Fruit fly (Drosophila melanogaster) whole organism, embryonic: Measurements from ENCODE around the gene CG7634.

Experiments used
- Abd-B ChIP-seq: fragments of 200-800 bp; sonication (Bioruptor generic); optimal IDR thresholded peaks from 2 replicates; lab custom pipeline; 2018; ENCODE audit warnings: missing biosample characterization, mild to moderate bottlenecking, missing genetic modification characterization, moderate library complexity
- BEAF-32 ChIP-seq: fragments of 200-800 bp; sonication (Bioruptor generic); optimal IDR thresholded peaks from 3 replicates; lab custom pipeline; 2017; ENCODE audit warnings: missing biosample characterization, missing genetic modification characterization, mild to moderate bottlenecking, moderate library complexity, missing genetic modification reagents
- C15 ChIP-seq: fragments of 200-800 bp; sonication (Bioruptor generic); IDR thresholded peaks from 3 replicates; pipeline ENCODE4 v1.3.6; 2022; ENCODE audit warnings: missing biosample characterization, missing genetic modification characterization
- CG10147 ChIP-seq: fragments of 200-800 bp; sonication (Bioruptor generic); optimal IDR thresholded peaks from 2 replicates; lab custom pipeline; 2019; ENCODE audit warnings: missing biosample characterization, mild to moderate bottlenecking, missing genetic modification characterization, moderate library complexity
- CG10462 ChIP-seq: fragments of 200-800 bp; sonication (Bioruptor generic); optimal IDR thresholded peaks from 2 replicates; lab custom pipeline; 2016; ENCODE audit warnings: missing biosample characterization, missing genetic modification characterization
- CG10543 ChIP-seq: fragments of 200-800 bp; sonication (Bioruptor generic); optimal IDR thresholded peaks from 3 replicates; lab custom pipeline; 2017; ENCODE audit warnings: missing biosample characterization, mild to moderate bottlenecking, missing genetic modification characterization, moderate library complexity
- CG10959 ChIP-seq: fragments of 200-800 bp; sonication (Bioruptor generic); IDR thresholded peaks from 2 replicates; pipeline ENCODE4 v1.3.6; 2022; ENCODE audit warnings: missing biosample characterization, missing genetic modification characterization
- CG12942 ChIP-seq: fragments of 200-800 bp; sonication (Bioruptor generic); optimal IDR thresholded peaks from 3 replicates; lab custom pipeline; 2016; ENCODE audit warnings: missing biosample characterization, missing genetic modification characterization
- CG14710 ChIP-seq: fragments of 200-800 bp; sonication (Bioruptor generic); optimal IDR thresholded peaks from 3 replicates; lab custom pipeline; 2019; ENCODE audit warnings: missing biosample characterization, mild to moderate bottlenecking, missing genetic modification characterization, moderate library complexity
- CG14965 ChIP-seq: fragments of 200-800 bp; sonication (Bioruptor generic); optimal IDR thresholded peaks from 2 replicates; lab custom pipeline; 2016; ENCODE audit warnings: missing biosample characterization, missing genetic modification characterization, borderline replicate concordance
- CG1602 ChIP-seq: fragments of 200-800 bp; sonication (Bioruptor generic); optimal IDR thresholded peaks from 3 replicates; lab custom pipeline; 2016; ENCODE audit warnings: missing biosample characterization, missing genetic modification characterization
- CG16813 ChIP-seq: fragments of 200-800 bp; sonication (Bioruptor generic); IDR thresholded peaks from 3 replicates; pipeline ENCODE4 v1.3.6; 2022; ENCODE audit warnings: missing biosample characterization, missing genetic modification characterization; ENCODE audit not compliant: partially characterized antibody
- CG17186 ChIP-seq: fragments of 200-800 bp; sonication (Bioruptor generic); optimal IDR thresholded peaks from 3 replicates; lab custom pipeline; 2017; ENCODE audit warnings: missing biosample characterization, missing genetic modification reagents, missing genetic modification characterization
- CG17359 ChIP-seq: fragments of 200-800 bp; sonication (Bioruptor generic); optimal IDR thresholded peaks from 3 replicates; lab custom pipeline; 2018; ENCODE audit warnings: missing biosample characterization, mild to moderate bottlenecking, missing genetic modification characterization, moderate library complexity
- CG17829 ChIP-seq: fragments of 200-800 bp; optimal IDR thresholded peaks from 2 replicates; lab custom pipeline; 2019; ENCODE audit warnings: missing biosample characterization, mild to moderate bottlenecking, missing genetic modification characterization, moderate library complexity
- CG17912 ChIP-seq: fragments of 200-800 bp; sonication (Bioruptor generic); optimal IDR thresholded peaks from 2 replicates; lab custom pipeline; 2018; ENCODE audit warnings: missing biosample characterization, mild to moderate bottlenecking, missing genetic modification characterization
- CG18011 ChIP-seq: fragments of 200-800 bp; sonication (Bioruptor generic); optimal IDR thresholded peaks from 2 replicates; lab custom pipeline; 2017; ENCODE audit warnings: missing biosample characterization, missing genetic modification characterization, mild to moderate bottlenecking, moderate library complexity, missing genotype
- CG2120 ChIP-seq: fragments of 200-800 bp; sonication (Bioruptor generic); optimal IDR thresholded peaks from 3 replicates; lab custom pipeline; 2016; ENCODE audit warnings: missing biosample characterization, missing genetic modification characterization
- CG2875 ChIP-seq: fragments of 200-800 bp; sonication (Bioruptor generic); optimal IDR thresholded peaks from 2 replicates; lab custom pipeline; 2017; ENCODE audit warnings: missing biosample characterization, mild to moderate bottlenecking, missing genetic modification characterization, missing genetic modification reagents
- CG30020 ChIP-seq: fragments of 200-800 bp; optimal IDR thresholded peaks from 2 replicates; lab custom pipeline; 2019; ENCODE audit warnings: missing biosample characterization, mild to moderate bottlenecking, missing genetic modification characterization, moderate library complexity
- CG3281 ChIP-seq: fragments of 200-800 bp; sonication (Bioruptor generic); optimal IDR thresholded peaks from 3 replicates; lab custom pipeline; 2017; ENCODE audit warnings: missing biosample characterization, mild to moderate bottlenecking, missing genetic modification characterization
- CG3847 ChIP-seq: fragments of 200-800 bp; sonication (Bioruptor generic); IDR thresholded peaks from 2 replicates; pipeline ENCODE4 v1.3.6; 2022; ENCODE audit warnings: missing biosample characterization, missing genetic modification characterization
- CG4854 ChIP-seq: fragments of 200-800 bp; sonication (Bioruptor generic); optimal IDR thresholded peaks from 2 replicates; lab custom pipeline; 2016; ENCODE audit warnings: missing biosample characterization, missing genetic modification characterization, inconsistent platforms
- CG6765 ChIP-seq: fragments of 200-800 bp; sonication (Bioruptor generic); optimal IDR thresholded peaks from 3 replicates; lab custom pipeline; 2017; ENCODE audit warnings: missing biosample characterization, mild to moderate bottlenecking, missing genetic modification characterization
- CG6854 ChIP-seq: fragments of 200-800 bp; sonication (Bioruptor generic); optimal IDR thresholded peaks from 3 replicates; lab custom pipeline; 2017; ENCODE audit warnings: missing biosample characterization, mild to moderate bottlenecking, missing genetic modification characterization
- CG9932 ChIP-seq: fragments of 200-800 bp; sonication (Bioruptor generic); IDR thresholded peaks from 2 replicates; pipeline ENCODE4 v1.3.6; 2022; ENCODE audit warnings: missing biosample characterization, missing genetic modification characterization
- Dp ChIP-seq: fragments of 200-800 bp; sonication (Bioruptor generic); optimal IDR thresholded peaks from 2 replicates; lab custom pipeline; 2018; ENCODE audit warnings: missing biosample characterization, mild to moderate bottlenecking, missing genetic modification characterization, moderate library complexity
- H2.0 ChIP-seq: fragments of 200-800 bp; sonication (Bioruptor generic); IDR thresholded peaks from 2 replicates; pipeline ENCODE4 v1.3.6; 2022; ENCODE audit warnings: missing biosample characterization, missing genetic modification characterization
- Hsf ChIP-seq: fragments of 200-800 bp; sonication (Bioruptor generic); optimal IDR thresholded peaks from 3 replicates; lab custom pipeline; 2016; ENCODE audit warnings: missing biosample characterization, missing genetic modification characterization
- Med ChIP-seq: fragments of 200-800 bp; sonication (Bioruptor generic); peaks from one replicate; lab custom pipeline; 2016; ENCODE audit warnings: missing biosample characterization, missing genetic modification characterization, mild to moderate bottlenecking, inconsistent platforms, moderate library complexity
- Sin3A ChIP-seq: fragments of >200 bp; optimal IDR thresholded peaks from 2 replicates; lab custom pipeline; 2018
- Sry-β ChIP-seq: fragments of 200-800 bp; sonication (Bioruptor generic); optimal IDR thresholded peaks from 2 replicates; lab custom pipeline; 2018; ENCODE audit warnings: missing biosample characterization, mild to moderate bottlenecking, missing genetic modification characterization, moderate library complexity
- Stat92E ChIP-seq, 3 experiments: fragments of >200 bp in 2 of 3; fragments of 200-800 bp in 1 of 3; sonication (Bioruptor generic) in 1 of 3; optimal IDR thresholded peaks; 2 replicates each; lab custom pipeline; 2017 to 2019; ENCODE audit warnings: missing biosample characterization in 3 of 3, missing genetic modification characterization in 3 of 3, mild to moderate bottlenecking in 1 of 3, moderate library complexity in 1 of 3
- Xrp1 ChIP-seq: fragments of 200-800 bp; sonication (Bioruptor generic); IDR thresholded peaks from 2 replicates; pipeline ENCODE4 v1.3.6; 2022; ENCODE audit warnings: missing biosample characterization, missing genetic modification characterization
- bab2 ChIP-seq: fragments of 200-800 bp; sonication (Bioruptor generic); optimal IDR thresholded peaks from 2 replicates; lab custom pipeline; 2016; ENCODE audit warnings: missing biosample characterization, missing genetic modification characterization
- bsh ChIP-seq, 2 experiments: fragments of 200-800 bp; sonication (Bioruptor generic); optimal IDR thresholded peaks; 2 replicates each; lab custom pipeline; 2017 to 2018; ENCODE audit warnings: mild to moderate bottlenecking in 2 of 2, missing biosample characterization in 2 of 2, missing genetic modification characterization in 2 of 2, moderate library complexity in 1 of 2
- ci ChIP-seq: fragments of 200-800 bp; sonication (Bioruptor generic); IDR thresholded peaks from 3 replicates; pipeline ENCODE4 v1.3.6; 2022; ENCODE audit warnings: missing biosample characterization, missing genetic modification characterization
- dysf ChIP-seq: fragments of 200-800 bp; sonication (Bioruptor generic); IDR thresholded peaks from 3 replicates; pipeline ENCODE4 v1.3.6; 2022; ENCODE audit warnings: missing biosample characterization, missing genetic modification characterization
- esg ChIP-seq: fragments of 200-800 bp; sonication (Bioruptor generic); conservative IDR thresholded peaks from 2 replicates; pipeline ENCODE4 v1.3.6; 2022; ENCODE audit warnings: missing biosample characterization, missing genetic modification characterization
- gcm2 ChIP-seq: fragments of 200-800 bp; sonication (Bioruptor generic); optimal IDR thresholded peaks from 2 replicates; lab custom pipeline; 2016; ENCODE audit warnings: missing biosample characterization, missing genetic modification characterization
- ind ChIP-seq: fragments of 200-800 bp; sonication (Bioruptor generic); optimal IDR thresholded peaks from 3 replicates; lab custom pipeline; 2016; ENCODE audit warnings: missing biosample characterization, missing genetic modification characterization
- lilli ChIP-seq: fragments of 200-800 bp; sonication (Bioruptor generic); optimal IDR thresholded peaks from 3 replicates; lab custom pipeline; 2016; ENCODE audit warnings: missing biosample characterization, missing genetic modification characterization
- lmd ChIP-seq: fragments of 200-800 bp; sonication (Bioruptor generic); IDR thresholded peaks from 2 replicates; pipeline ENCODE4 v1.3.6; 2022; ENCODE audit warnings: missing biosample characterization, missing genetic modification characterization
- oc ChIP-seq: fragments of 200-800 bp; sonication (Bioruptor generic); optimal IDR thresholded peaks from 2 replicates; lab custom pipeline; 2018; ENCODE audit warnings: missing biosample characterization, mild to moderate bottlenecking, missing genetic modification characterization, moderate library complexity
- otp ChIP-seq: fragments of 200-800 bp; sonication (Bioruptor generic); IDR thresholded peaks from 3 replicates; pipeline ENCODE4, ENCODE4 v1.3.6; 2022; ENCODE audit warnings: missing biosample characterization, missing genetic modification characterization
- row ChIP-seq: fragments of 200-800 bp; sonication (Bioruptor generic); IDR thresholded peaks from 3 replicates; pipeline ENCODE4 v1.3.6; 2022; ENCODE audit warnings: missing biosample characterization, missing genetic modification characterization
- shn ChIP-seq: fragments of 200-800 bp; sonication (Bioruptor generic); optimal IDR thresholded peaks from 3 replicates; lab custom pipeline; 2016; ENCODE audit warnings: missing biosample characterization, missing genetic modification characterization
- sim ChIP-seq: fragments of 200-800 bp; sonication (Bioruptor generic); IDR thresholded peaks from 2 replicates; pipeline ENCODE4 v1.3.6; 2022; ENCODE audit warnings: missing biosample characterization, missing genetic modification characterization
- sima ChIP-seq: fragments of 200-800 bp; sonication (Bioruptor generic); optimal IDR thresholded peaks from 2 replicates; lab custom pipeline; 2016; ENCODE audit warnings: missing biosample characterization, missing genetic modification characterization
- stc ChIP-seq: fragments of 200-800 bp; sonication (Bioruptor generic); IDR thresholded peaks from 2 replicates; pipeline ENCODE4 v1.3.6; 2022; ENCODE audit warnings: missing biosample characterization, missing genetic modification characterization

Gene CG7634

dm6 chr3L:21568848-21569372 lies 3.7 kb downstream of the CG7634 start, which contains the start of the genes CRIF and SMC5 (continued):
- TF ChIP-seq oc (tag; lab: Kevin White, UChicago): no peak
- no peak for TF ChIP-seq sim (GFP tag; lab: Robert Waterston, UW)
- no peak for TF ChIP-seq CG2875 (GFP tag; lab: Kevin White, UChicago)
- peak; percentile 78 for TF ChIP-seq CG14710
- peak in 1 of 3 experiments; percentile 72 for TF ChIP-seq Stat92E (GFP tag; optimal IDR thresholded peaks at IDR 0.05; lab: Kevin White, UChicago)
- TF ChIP-seq CG16813 (GFP tag; lab: Robert Waterston, UW): 0 out of 3 replicates have a peak, but pooled peaks have one; percentile 30
- TF ChIP-seq gcm2 (GFP tag; lab: Kevin White, UChicago): peak; percentile 31
- TF ChIP-seq CG17186 (GFP tag; lab: Kevin White, UChicago): peak; percentile 46
- TF ChIP-seq CG14965: no peak
- TF ChIP-seq CG10543 (GFP tag; lab: Kevin White, UChicago): no peak
- peak; percentile 26 for TF ChIP-seq sima (GFP tag; lab: Kevin White, UChicago)
- TF ChIP-seq esg: peak; percentile 48
- TF ChIP-seq CG3847 (GFP tag; lab: Robert Waterston, UW): peak; percentile 63
- peak; percentile 57 for TF ChIP-seq BEAF-32 (GFP tag; lab: Kevin White, UChicago)
- peak; percentile 50 for TF ChIP-seq CG10462 (GFP tag; lab: Kevin White, UChicago)
- peak; percentile 55 for TF ChIP-seq CG17359 (tag; lab: Kevin White, UChicago)
- 0 out of 3 replicates have a peak, but pooled peaks have one; percentile 28 for TF ChIP-seq C15 (GFP tag; lab: Robert Waterston, UW)
- peak; percentile 82 for TF ChIP-seq CG9932 (GFP tag; lab: Robert Waterston, UW)
- peak; percentile 73 for TF ChIP-seq Abd-B (GFP tag; lab: Kevin White, UChicago)
- no peak for TF ChIP-seq ci (GFP tag; lab: Robert Waterston, UW)
- TF ChIP-seq Med: peak; percentile 93
- TF ChIP-seq Xrp1: peak; percentile 48; the same call in 1 of the 2 replicates
- TF ChIP-seq CG4854 (GFP tag; lab: Kevin White, UChicago): peak; percentile 34
- TF ChIP-seq Sry-β (GFP tag; lab: Kevin White, UChicago): peak; percentile 94
- TF ChIP-seq shn (GFP tag; lab: Kevin White, UChicago): peak; percentile 62
- TF ChIP-seq CG10147 (GFP tag; lab: Kevin White, UChicago): peak; percentile 67
- TF ChIP-seq CG10959 (GFP tag; lab: Robert Waterston, UW): no peak
- peak in 1 of 2 experiments; percentile 54 for TF ChIP-seq bsh (GFP tag; optimal IDR thresholded peaks at IDR 0.05; lab: Kevin White, UChicago)
- TF ChIP-seq bab2 (GFP tag; lab: Kevin White, UChicago): peak; percentile 71
- TF ChIP-seq CG1602 (GFP tag; lab: Kevin White, UChicago): peak; percentile 61
- TF ChIP-seq dysf (GFP tag; lab: Robert Waterston, UW): peak; percentile 52; the same call in 1 of the 3 replicates
- peak; percentile 64 for TF ChIP-seq CG3281 (GFP tag; lab: Kevin White, UChicago)
- peak; percentile 88 for TF ChIP-seq lilli (GFP tag; lab: Kevin White, UChicago)
- peak; percentile 95 for TF ChIP-seq CG30020
- no peak for TF ChIP-seq otp (GFP tag; lab: Robert Waterston, UW)
- TF ChIP-seq CG2120: peak; percentile 88
- TF ChIP-seq CG6765 (GFP tag; lab: Kevin White, UChicago): no peak
- peak; percentile 67 for TF ChIP-seq CG17829 (tag; lab: Kevin White, UChicago)
- TF ChIP-seq Hsf (GFP tag; lab: Kevin White, UChicago): peak; percentile 80
- peak; percentile 94 for TF ChIP-seq row
- TF ChIP-seq CG6854 (GFP tag; lab: Kevin White, UChicago): no peak
- TF ChIP-seq Sin3A (lab: Kevin White, UChicago): peak; percentile 35
- TF ChIP-seq ind (GFP tag; lab: Kevin White, UChicago): peak; percentile 74
- peak; percentile 57 for TF ChIP-seq Dp (GFP tag; lab: Kevin White, UChicago)
- TF ChIP-seq CG18011 (GFP tag; lab: Kevin White, UChicago): peak; percentile 18
- peak; percentile 22; the same call in 1 of the 2 replicates for TF ChIP-seq H2.0 (GFP tag; lab: Robert Waterston, UW)
- TF ChIP-seq lmd (GFP tag; lab: Robert Waterston, UW): no peak; the same call in 1 of the 2 replicates
- TF ChIP-seq stc (GFP tag; lab: Robert Waterston, UW): peak; percentile 26; the same call in 1 of the 2 replicates
- TF ChIP-seq CG17912 (GFP tag; lab: Kevin White, UChicago): no peak
- peak; percentile 62 for TF ChIP-seq CG12942 (GFP tag; lab: Kevin White, UChicago)
